Worm (Caenorhabditis elegans) whole organism, mixed stage, embryonic: ENCODE results near the gene sre-6.

ENCODE experiments used
- pha-4 ChIP-seq: fragments of 150-350 bp; optimal IDR thresholded peaks from 2 replicates; lab custom pipeline; 2018; ENCODE audit warnings: missing biosample characterization, missing genetic modification reagents, missing genetic modification characterization
- unc-62 ChIP-seq: fragments of 150-350 bp; optimal IDR thresholded peaks from 2 replicates; lab custom pipeline; 2014; ENCODE audit warnings: missing biosample characterization, missing genetic modification reagents, missing genetic modification characterization

- TF ChIP-seq unc-62 (GFP tag; lab: Kevin White, UChicago): no peak
- TF ChIP-seq pha-4 (tag; lab: Kevin White, UChicago): no peak
These were observed 41.7 kb downstream of the sre-6 start for ce11 chrV:10720876-10721275.
